Worm (Caenorhabditis elegans): ENCODE results near the gene fars-2.

fars-2 gene

DNA sequence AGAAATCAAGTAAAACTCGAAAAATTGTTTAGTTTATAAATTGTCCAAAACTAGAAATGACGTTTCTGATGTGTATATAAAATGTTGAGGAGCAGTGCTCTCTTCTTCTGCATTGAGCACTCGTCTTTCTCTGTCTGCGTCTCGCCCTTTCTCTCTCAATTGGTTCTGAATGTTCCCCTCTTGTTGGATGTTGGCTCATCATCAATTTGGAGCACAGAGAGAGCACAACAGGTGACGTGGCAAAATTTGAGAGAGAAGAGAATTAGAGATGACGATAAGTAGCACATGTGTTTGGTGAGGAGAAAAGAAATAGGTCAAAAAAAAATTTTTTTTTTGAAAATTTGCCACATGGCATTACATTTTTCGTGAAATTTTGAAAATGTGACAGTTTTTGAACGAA is 9.7 kb downstream of the fars-2 start:
- TF ChIP-seq nhr-12 (tag; optimal IDR thresholded peaks at IDR 0.05) (no peak), hlh-4 (tag; optimal IDR thresholded peaks at IDR 0.05) (no peak), nhr-28 (tag; optimal IDR thresholded peaks at IDR 0.05) (no peak), irx-1 (tag; optimal IDR thresholded peaks at IDR 0.05) (peak; percentile 8), mep-1 (tag; optimal IDR thresholded peaks at IDR 0.05) (peak; percentile 48), elt-2 (tag; optimal IDR thresholded peaks at IDR 0.05) (no peak), zip-4 (GFP tag; optimal IDR thresholded peaks at IDR 0.05) (no peak), unc-98 (GFP tag; IDR thresholded peaks at IDR 0.05) (no peak), xbp-1 (tag; optimal IDR thresholded peaks at IDR 0.05) (peak; percentile 35), ceh-63 (GFP tag; optimal IDR thresholded peaks at IDR 0.05) (no peak), rnt-1 (tag; optimal IDR thresholded peaks at IDR 0.05) (peak; percentile 86), ztf-4 (tag; optimal IDR thresholded peaks at IDR 0.05) (no peak), snpc-4 (tag; optimal IDR thresholded peaks at IDR 0.05) (peak; percentile 53), nhr-237 (tag; optimal IDR thresholded peaks at IDR 0.05) (no peak), unc-130 (tag; optimal IDR thresholded peaks at IDR 0.05) (no peak), hpl-2 (GFP tag; optimal IDR thresholded peaks at IDR 0.05) (no peak), tlp-1 (tag; optimal IDR thresholded peaks at IDR 0.05) (no peak), dpl-1 (GFP tag; optimal IDR thresholded peaks at IDR 0.05) (peak in 1 of 3 experiments; percentile 33), lin-39 (tag; optimal IDR thresholded peaks at IDR 0.05) (no peak), lsy-2 (tag; optimal IDR thresholded peaks at IDR 0.05) (peak; percentile 69 to 75), sox-4 (tag; optimal IDR thresholded peaks at IDR 0.05) (no peak), egl-13 (tag; optimal IDR thresholded peaks at IDR 0.05) (no peak), alr-1 (tag; optimal IDR thresholded peaks at IDR 0.05; ENCODE audit: borderline replicate concordance) (no peak), blmp-1 (tag; optimal IDR thresholded peaks at IDR 0.05) (no peak), sptf-1 (tag; optimal IDR thresholded peaks at IDR 0.05) (no peak), fkh-8 (tag; optimal IDR thresholded peaks at IDR 0.05) (no peak), Y116A8C.19 (tag; optimal IDR thresholded peaks at IDR 0.05; ENCODE audit: borderline replicate concordance) (no peak), vab-15 (tag; optimal IDR thresholded peaks at IDR 0.05) (no peak), lin-35 (GFP tag; optimal IDR thresholded peaks at IDR 0.05) (peak; percentile 13 to 30), lin-13 (GFP tag; optimal IDR thresholded peaks at IDR 0.05) (peak; percentile 53), fkh-4 (tag; optimal IDR thresholded peaks at IDR 0.05; ENCODE audit: borderline replicate concordance) (peak; percentile 43), dsc-1 (tag; optimal IDR thresholded peaks at IDR 0.05) (peak; percentile 81), skn-1 (tag; optimal IDR thresholded peaks at IDR 0.05) (no peak), ztf-11 (tag; optimal IDR thresholded peaks at IDR 0.05) (no peak), hlh-17 (GFP tag; optimal IDR thresholded peaks at IDR 0.05; ENCODE audit: borderline replicate concordance) (no peak), grh-1 (GFP tag; IDR thresholded peaks at IDR 0.05) (no peak), pag-3 (tag; optimal IDR thresholded peaks at IDR 0.05; ENCODE audit: borderline replicate concordance, insufficient read depth) (no peak), nhr-47 (tag; optimal IDR thresholded peaks at IDR 0.05) (no peak), C04F5.9 (tag; optimal IDR thresholded peaks at IDR 0.05) (no peak), aha-1 (tag; optimal IDR thresholded peaks at IDR 0.05) (no peak), elt-3 (tag; optimal IDR thresholded peaks at IDR 0.05) (no peak), ama-1 (optimal IDR thresholded peaks at IDR 0.05) (no peak), nhr-90 (tag; optimal IDR thresholded peaks at IDR 0.05; ENCODE audit: poor library complexity) (no peak), pqm-1 (tag; optimal IDR thresholded peaks at IDR 0.05) (no peak), unc-30 (tag; optimal IDR thresholded peaks at IDR 0.05) (no peak), zag-1 (tag; optimal IDR thresholded peaks at IDR 0.05) (no peak), aly-2 (tag; optimal IDR thresholded peaks at IDR 0.05) (no peak), snu-23 (GFP tag; optimal IDR thresholded peaks at IDR 0.05) (peak; percentile 65), nhr-84 (tag; optimal IDR thresholded peaks at IDR 0.05) (no peak), nhr-71 (tag; optimal IDR thresholded peaks at IDR 0.05) (peak; percentile 85), nhr-19 (GFP tag; conservative IDR thresholded peaks at IDR 0.05) (peak; percentile 50), mab-9 (GFP tag; IDR thresholded peaks at IDR 0.05) (no peak), lir-3 (tag; optimal IDR thresholded peaks at IDR 0.05; ENCODE audit: poor library complexity) (no peak), nhr-76 (tag; optimal IDR thresholded peaks at IDR 0.05) (no peak)
